Worm (Caenorhabditis elegans) whole organism, L4 larva: ENCODE measurements around the gene ncx-7.

Experiments used
- ces-1 ChIP-seq: fragments of 150-350 bp; sonication (generic microtip); optimal IDR thresholded peaks from 4 replicates; lab custom pipeline; 2014; ENCODE audit warnings: missing biosample characterization, missing genetic modification reagents, missing genetic modification characterization
- cey-2 ChIP-seq: sonication (generic microtip); optimal IDR thresholded peaks from 3 replicates; lab custom pipeline; 2017; ENCODE audit warnings: missing genetic modification characterization, mild to moderate bottlenecking, missing compliant biosample characterization, antibody characterized with exemption, borderline replicate concordance; ENCODE audit not compliant: insufficient read depth
- fkh-10 ChIP-seq: fragments of 150-350 bp; optimal IDR thresholded peaks from 2 replicates; lab custom pipeline; 2014; ENCODE audit warnings: missing biosample characterization, missing genetic modification reagents, missing genetic modification characterization
- hlh-30 ChIP-seq: sonication (generic microtip); optimal IDR thresholded peaks from 2 replicates; lab custom pipeline; 2017; ENCODE audit warnings: antibody characterized with exemption, mild to moderate bottlenecking, missing genetic modification characterization, missing compliant biosample characterization; ENCODE audit not compliant: insufficient read depth
- hmg-1.1 ChIP-seq: fragments of 200-800 bp; sonication (Bioruptor generic); IDR thresholded peaks from 2 replicates; pipeline ENCODE4 v1.3.6; 2022; ENCODE audit warnings: missing genetic modification reagents, missing genetic modification characterization, missing compliant biosample characterization
- lin-13 ChIP-seq: fragments of 150-350 bp; optimal IDR thresholded peaks from 2 replicates; lab custom pipeline; 2014; ENCODE audit warnings: missing biosample characterization, missing genetic modification reagents, missing genetic modification characterization
- lsy-2 ChIP-seq, 2 experiments: fragments of 150-350 bp in 1 of 2; sonication (generic microtip) in 1 of 2; optimal IDR thresholded peaks; 2 replicates each; lab custom pipeline; 2014 to 2017; ENCODE audit warnings: missing biosample characterization in 2 of 2, missing genetic modification characterization in 2 of 2
- mep-1 ChIP-seq: fragments of 150-350 bp; sonication (generic microtip); optimal IDR thresholded peaks from 3 replicates; lab custom pipeline; 2014; ENCODE audit warnings: missing biosample characterization, missing genetic modification characterization
- pha-4 ChIP-seq, 2 experiments: fragments of 150-350 bp in 1 of 2; fragments of 200-800 bp in 1 of 2; sonication (Bioruptor generic) in 1 of 2; IDR thresholded peaks in 1 of 2; optimal IDR thresholded peaks in 1 of 2; 2 replicates each; pipeline versions ENCODE4 v1.3.6 to Lab custom; 2014 to 2022; ENCODE audit warnings: missing genetic modification characterization in 2 of 2, missing genetic modification reagents in 2 of 2, missing biosample characterization in 1 of 2, missing compliant biosample characterization in 1 of 2

DNA sequence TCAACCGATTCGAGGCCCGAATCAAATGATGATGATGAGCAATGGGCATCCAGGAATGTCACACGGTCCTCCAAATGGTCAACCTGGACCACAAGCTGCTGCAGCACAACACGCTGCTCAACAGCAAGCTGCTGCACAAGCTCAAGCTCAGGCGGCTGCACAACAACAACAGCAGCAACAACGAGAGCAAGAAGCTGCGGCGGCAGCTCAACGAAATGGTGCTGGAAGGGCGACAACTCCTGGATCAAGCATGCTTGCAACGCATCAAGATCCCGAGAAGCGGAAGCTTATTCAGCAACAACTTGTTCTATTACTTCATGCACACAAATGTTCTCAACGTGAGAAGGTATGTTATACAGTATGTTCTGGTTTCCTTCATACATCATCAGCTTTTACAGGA lies 47.9 kb upstream of the ncx-7 start:
- TF ChIP-seq ces-1 (GFP tag; lab: Kevin White, UChicago) = no peak
- no peak for TF ChIP-seq fkh-10 (GFP tag; lab: Kevin White, UChicago)
- no peak for TF ChIP-seq lin-13 (GFP tag; lab: Kevin White, UChicago)
- no peak for TF ChIP-seq cey-2 (tag; lab: Kevin White, UChicago)
- no peak for TF ChIP-seq hmg-1.1
- TF ChIP-seq pha-4 (GFP tag; IDR thresholded peaks at IDR 0.05; lab: Robert Waterston, UW) = no peak
- no peak for TF ChIP-seq pha-4 (tag; optimal IDR thresholded peaks at IDR 0.05; lab: Kevin White, UChicago)
- TF ChIP-seq lsy-2 (tag; optimal IDR thresholded peaks at IDR 0.05; lab: Kevin White, UChicago) = no peak
- no peak for TF ChIP-seq hlh-30 (tag; lab: Kevin White, UChicago)
- TF ChIP-seq mep-1 = no peak
